Worm (Caenorhabditis elegans) whole organism, late embryonic: ENCODE measurements around the gene sup-36.

ENCODE experiments used
- F13H6.1 ChIP-seq: sonication (generic microtip); optimal IDR thresholded peaks from 2 replicates; lab custom pipeline; 2016; ENCODE audit warnings: missing genetic modification characterization, missing compliant biosample characterization
- ceh-18 ChIP-seq: sonication (generic microtip); optimal IDR thresholded peaks from 2 replicates; lab custom pipeline; 2016; ENCODE audit warnings: missing genetic modification characterization, missing compliant biosample characterization
- ceh-19 ChIP-seq: fragments of 200-800 bp; sonication (Bioruptor generic); optimal IDR thresholded peaks from 2 replicates; lab custom pipeline; 2018; ENCODE audit warnings: mild to moderate bottlenecking, missing genetic modification characterization, missing compliant biosample characterization
- dve-1 ChIP-seq: sonication (generic microtip); optimal IDR thresholded peaks from 2 replicates; lab custom pipeline; 2017; ENCODE audit warnings: antibody characterized with exemption, mild to moderate bottlenecking, missing genetic modification characterization, missing compliant biosample characterization
- fkh-6 ChIP-seq: sonication (generic microtip); optimal IDR thresholded peaks from 2 replicates; lab custom pipeline; 2016; ENCODE audit warnings: missing genetic modification characterization, missing compliant biosample characterization
- pros-1 ChIP-seq: fragments of 150-350 bp; optimal IDR thresholded peaks from 2 replicates; lab custom pipeline; 2014; ENCODE audit warnings: missing biosample characterization, missing genetic modification reagents, missing genetic modification characterization
- unc-86 ChIP-seq: sonication (generic microtip); optimal IDR thresholded peaks from 2 replicates; lab custom pipeline; 2016; ENCODE audit warnings: missing genetic modification characterization, missing compliant biosample characterization

- TF ChIP-seq unc-86 (tag; lab: Kevin White, UChicago) (no peak), F13H6.1 (no peak), ceh-19 (GFP tag; lab: Kevin White, UChicago) (no peak), ceh-18 (tag; lab: Kevin White, UChicago) (no peak), fkh-6 (tag; lab: Kevin White, UChicago) (no peak), dve-1 (tag; lab: Kevin White, UChicago) (no peak), pros-1 (tag; lab: Kevin White, UChicago) (no peak)
Observed at ce11 chrIV:6599447-6599846, 2.0 kb upstream of the sup-36 start, which contains the start of gene F38A5.8.
